Worm (Caenorhabditis elegans) whole organism, early embryonic: ENCODE results near the gene Y34B4A.7.

Experiments used
- F13C5.2 ChIP-seq: sonication (generic microtip); optimal IDR thresholded peaks from 2 replicates; lab custom pipeline; 2017; ENCODE audit warnings: mild to moderate bottlenecking, missing genetic modification characterization, inconsistent platforms, missing compliant biosample characterization
- aly-1 ChIP-seq: sonication (generic microtip); optimal IDR thresholded peaks from 2 replicates; lab custom pipeline; 2016; ENCODE audit warnings: missing genetic modification characterization, missing compliant biosample characterization
- ama-1 ChIP-seq: fragments of 150-350 bp; optimal IDR thresholded peaks from 2 replicates; lab custom pipeline; 2014
- ceh-36 ChIP-seq: sonication (generic microtip); optimal IDR thresholded peaks from 2 replicates; lab custom pipeline; 2016; ENCODE audit warnings: missing genetic modification characterization, inconsistent platforms, missing compliant biosample characterization
- flt-1 ChIP-seq: fragments of 200-800 bp; sonication (Bioruptor generic); IDR thresholded peaks from 2 replicates; pipeline ENCODE4 v1.3.6; 2022; ENCODE audit warnings: missing genetic modification characterization, missing compliant biosample characterization
- hmg-4 ChIP-seq: fragments of 200-800 bp; sonication (Bioruptor generic); optimal IDR thresholded peaks from 2 replicates; lab custom pipeline; 2018; ENCODE audit warnings: mild to moderate bottlenecking, missing genetic modification characterization, missing compliant biosample characterization
- hnd-1 ChIP-seq: sonication (generic microtip); optimal IDR thresholded peaks from 2 replicates; lab custom pipeline; 2016; ENCODE audit warnings: missing genetic modification characterization, missing compliant biosample characterization
- scrt-1 ChIP-seq: fragments of 200-800 bp; sonication (Bioruptor generic); IDR thresholded peaks from 2 replicates; pipeline ENCODE4 v1.3.6; 2022; ENCODE audit warnings: missing genetic modification characterization, missing compliant biosample characterization
- tbx-11 ChIP-seq: fragments of 200-800 bp; sonication (Bioruptor generic); IDR thresholded peaks from 2 replicates; pipeline ENCODE4 v1.3.6; 2022; ENCODE audit warnings: missing genetic modification characterization, missing compliant biosample characterization

ce11 chrX:5275209-5275608 is 31.1 kb downstream of the Y34B4A.7 start, which contains the start of gene hst-6:
- TF ChIP-seq flt-1 (GFP tag; lab: Robert Waterston, UW) (peak; percentile 41; the same call in 1 of the 2 replicates), scrt-1 (GFP tag; lab: Robert Waterston, UW) (no peak), hnd-1 (tag; lab: Kevin White, UChicago) (no peak), tbx-11 (GFP tag; lab: Robert Waterston, UW) (no peak), aly-1 (tag; lab: Kevin White, UChicago) (no peak), hmg-4 (GFP tag; lab: Kevin White, UChicago) (peak; percentile 75), ceh-36 (tag; lab: Kevin White, UChicago) (no peak), ama-1 (lab: Kevin White, UChicago) (no peak), F13C5.2 (tag; lab: Kevin White, UChicago) (peak; percentile 85)
